Fruit fly (Drosophila melanogaster): ENCODE measurements around the gene Unc-76.

Unc-76 gene

DNA sequence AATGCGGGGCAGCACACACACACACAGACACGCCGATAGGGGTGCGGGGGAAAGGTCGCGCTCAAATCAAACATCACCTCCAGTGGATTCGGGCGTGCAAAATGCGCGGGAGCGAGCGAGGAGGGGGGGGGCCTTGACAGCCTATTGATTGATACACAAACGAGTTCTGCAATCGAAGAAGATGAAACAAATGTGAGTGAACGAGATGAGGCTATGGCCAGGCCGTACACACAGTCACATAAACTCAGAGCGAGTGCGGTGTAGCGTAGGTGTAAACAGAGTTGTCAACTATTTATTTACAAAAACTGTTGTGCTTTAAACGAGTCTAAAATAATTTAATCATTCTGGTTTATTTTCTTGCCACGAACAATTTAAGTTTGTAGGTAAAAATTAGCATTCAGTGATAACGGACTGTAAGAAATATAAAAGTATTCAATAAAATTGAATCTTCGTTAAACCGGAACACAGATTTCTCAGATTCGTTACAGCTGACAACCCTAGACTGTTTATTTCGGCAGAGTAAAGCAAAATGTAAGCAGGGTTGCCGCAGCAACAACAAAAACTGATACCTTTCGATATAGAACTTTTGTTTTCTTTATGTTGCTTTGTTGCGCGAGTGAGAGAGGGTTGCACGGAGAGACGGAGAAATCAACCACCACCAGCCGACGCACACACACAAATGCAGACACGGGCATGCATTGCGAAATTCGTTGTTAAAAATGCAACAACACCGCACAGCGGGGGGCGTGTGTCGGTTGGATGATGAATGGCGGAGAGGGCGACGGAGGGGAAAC, 54.8 kb downstream of the Unc-76 start:
- TF ChIP-seq ttk (optimal IDR thresholded peaks at IDR 0.05) (peak; percentile 81), h (optimal IDR thresholded peaks at IDR 0.05) (no peak), psq (optimal IDR thresholded peaks at IDR 0.05) (no peak), Sin3A (optimal IDR thresholded peaks at IDR 0.05) (no peak)

dm6 chrX:2135868-2136787, 55.7 kb downstream of the Unc-76 start:
- TF ChIP-seq ttk (optimal IDR thresholded peaks at IDR 0.05): no peak
- TF ChIP-seq Sin3A (optimal IDR thresholded peaks at IDR 0.05): no peak
- TF ChIP-seq h (optimal IDR thresholded peaks at IDR 0.05): no peak
- no peak for TF ChIP-seq psq (optimal IDR thresholded peaks at IDR 0.05)
- TF ChIP-seq insv (optimal IDR thresholded peaks at IDR 0.05): no peak
- TF ChIP-seq Myc (optimal IDR thresholded peaks at IDR 0.05): no peak

- no peak for TF ChIP-seq Myc (optimal IDR thresholded peaks at IDR 0.05)
- TF ChIP-seq h (optimal IDR thresholded peaks at IDR 0.05): no peak
- TF ChIP-seq Sin3A (optimal IDR thresholded peaks at IDR 0.05): no peak
- TF ChIP-seq ttk (optimal IDR thresholded peaks at IDR 0.05): no peak
- no peak for TF ChIP-seq psq (optimal IDR thresholded peaks at IDR 0.05)
- TF ChIP-seq insv (optimal IDR thresholded peaks at IDR 0.05): no peak
Observed at dm6 chrX:2136831-2137452, 56.5 kb downstream of the Unc-76 start.

- no peak for TF ChIP-seq Myc (optimal IDR thresholded peaks at IDR 0.05)
- no peak for TF ChIP-seq psq (optimal IDR thresholded peaks at IDR 0.05)
Observed at dm6 chrX:2137587-2138341, 57.4 kb downstream of the Unc-76 start.

dm6 chrX:2138342-2138416, 57.8 kb downstream of the Unc-76 start, which contains the start of gene ph-p:
ph-p (minus strand) TSS chrX:2138371.
- TF ChIP-seq Sin3A (optimal IDR thresholded peaks at IDR 0.05) (no peak), Myc (optimal IDR thresholded peaks at IDR 0.05) (no peak), h (optimal IDR thresholded peaks at IDR 0.05) (no peak), ttk (optimal IDR thresholded peaks at IDR 0.05) (no peak), insv (optimal IDR thresholded peaks at IDR 0.05) (no peak), psq (optimal IDR thresholded peaks at IDR 0.05) (no peak)

dm6 chrX:2138417-2138816, 58.0 kb downstream of the Unc-76 start:
- TF ChIP-seq Myc (optimal IDR thresholded peaks at IDR 0.05) (no peak), h (optimal IDR thresholded peaks at IDR 0.05) (no peak), Sin3A (optimal IDR thresholded peaks at IDR 0.05) (no peak)

DNA sequence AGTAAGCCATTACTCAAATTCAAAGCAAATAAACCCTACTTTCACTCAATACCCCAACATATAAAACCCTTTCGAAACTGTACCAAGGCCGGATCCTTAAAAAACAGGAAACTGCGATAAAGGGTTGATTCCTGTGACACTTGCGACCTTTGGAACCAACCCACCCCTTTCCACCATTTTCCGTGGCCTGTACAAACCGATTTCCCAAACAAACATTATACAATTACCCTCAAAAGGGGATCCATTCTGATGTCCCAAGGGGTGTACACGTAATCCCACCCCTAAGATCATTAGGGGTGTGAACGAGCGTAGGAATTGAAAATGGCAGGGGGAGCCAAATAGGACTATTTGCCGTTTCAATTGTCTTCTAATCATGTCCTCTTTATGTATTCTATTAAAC, 59.2 kb downstream of the Unc-76 start:
- no peak for TF ChIP-seq ttk (optimal IDR thresholded peaks at IDR 0.05)
- no peak for TF ChIP-seq Sin3A (optimal IDR thresholded peaks at IDR 0.05)
- no peak for TF ChIP-seq insv (optimal IDR thresholded peaks at IDR 0.05)
- no peak for TF ChIP-seq h (optimal IDR thresholded peaks at IDR 0.05)
- TF ChIP-seq psq (optimal IDR thresholded peaks at IDR 0.05): no peak
- no peak for TF ChIP-seq Myc (optimal IDR thresholded peaks at IDR 0.05)

dm6 chrX:2140487-2140886, 60.1 kb downstream of the Unc-76 start:
- no peak for TF ChIP-seq h (optimal IDR thresholded peaks at IDR 0.05)
- TF ChIP-seq Myc (optimal IDR thresholded peaks at IDR 0.05): no peak
- TF ChIP-seq ttk (optimal IDR thresholded peaks at IDR 0.05): no peak
- no peak for TF ChIP-seq insv (optimal IDR thresholded peaks at IDR 0.05)

DNA sequence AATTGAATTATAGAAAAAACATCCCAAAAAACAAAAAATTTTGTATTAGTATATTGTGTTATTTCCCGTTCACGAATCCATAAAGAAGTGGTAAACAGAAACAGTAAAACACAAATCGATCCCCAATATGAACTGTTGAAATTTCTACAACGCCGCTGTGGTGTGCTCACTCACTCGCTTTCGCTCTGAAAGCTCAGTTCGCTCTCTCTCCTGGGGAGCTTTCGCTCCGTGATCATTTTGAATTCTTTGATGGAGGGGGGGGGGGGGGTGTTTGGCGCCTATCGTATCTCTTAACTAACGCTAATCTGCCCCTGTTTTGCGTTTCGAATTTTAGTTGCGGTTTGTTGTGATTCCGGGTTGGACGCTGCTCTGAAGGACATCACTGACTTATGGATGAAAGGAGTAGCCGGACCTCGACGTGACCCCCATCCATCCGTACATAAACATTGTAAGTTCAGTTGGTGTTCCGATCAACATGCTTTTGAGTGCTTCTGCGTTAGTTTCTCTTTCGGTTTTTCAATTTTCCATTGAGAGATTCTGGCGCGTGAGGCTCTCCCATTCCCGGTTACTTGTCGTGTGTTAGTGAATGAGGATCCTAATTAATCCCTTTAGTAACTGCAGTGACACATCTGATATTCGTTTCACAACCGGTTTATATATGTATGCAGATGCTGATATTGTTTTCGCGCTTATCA, 60.9 kb downstream of the Unc-76 start, which contains the start of gene D2hgdh:
TSS of gene D2hgdh (plus strand) at position 331 of the 695 bp plus-strand sequence.
- TF ChIP-seq insv (optimal IDR thresholded peaks at IDR 0.05): no peak
- no peak for TF ChIP-seq Sin3A (optimal IDR thresholded peaks at IDR 0.05)
- TF ChIP-seq ttk (optimal IDR thresholded peaks at IDR 0.05): no peak
- TF ChIP-seq psq (optimal IDR thresholded peaks at IDR 0.05): no peak
- no peak for TF ChIP-seq Myc (optimal IDR thresholded peaks at IDR 0.05)
- no peak for TF ChIP-seq h (optimal IDR thresholded peaks at IDR 0.05)

DNA sequence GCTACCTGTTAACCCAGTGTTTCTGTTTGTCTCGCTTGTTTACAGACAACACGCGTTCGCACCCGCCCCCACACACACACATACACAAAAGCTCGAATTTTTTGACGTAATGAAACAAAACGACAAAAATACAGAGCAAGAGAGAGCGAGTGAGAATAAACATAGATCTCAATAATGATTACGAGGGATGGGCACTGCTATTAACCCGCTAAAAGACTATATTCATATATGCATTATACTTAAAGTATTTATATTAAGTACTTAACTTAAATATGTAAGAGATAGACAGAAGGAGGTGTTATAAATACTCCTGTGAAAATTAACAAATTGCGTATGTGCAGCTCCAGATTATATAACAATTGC, 61.4 kb downstream of the Unc-76 start:
- TF ChIP-seq ttk (optimal IDR thresholded peaks at IDR 0.05) (no peak), insv (optimal IDR thresholded peaks at IDR 0.05) (no peak), Sin3A (optimal IDR thresholded peaks at IDR 0.05) (no peak), psq (optimal IDR thresholded peaks at IDR 0.05) (no peak), Myc (optimal IDR thresholded peaks at IDR 0.05) (no peak), h (optimal IDR thresholded peaks at IDR 0.05) (no peak)

dm6 chrX:2142275-2142934, 62.0 kb downstream of the Unc-76 start:
- TF ChIP-seq ttk (optimal IDR thresholded peaks at IDR 0.05) (no peak), h (optimal IDR thresholded peaks at IDR 0.05) (no peak), insv (optimal IDR thresholded peaks at IDR 0.05) (no peak), psq (optimal IDR thresholded peaks at IDR 0.05) (no peak), Myc (optimal IDR thresholded peaks at IDR 0.05) (no peak), Sin3A (optimal IDR thresholded peaks at IDR 0.05) (no peak)
